Fruit fly (Drosophila melanogaster) S2 (cell line): ENCODE results near the gene CG6770.
A peak's percentile ranks its signal among the peaks of the same experiment; 100 is the strongest.

Experiments
- CG8478 ChIP-seq: fragments of >200 bp; optimal IDR thresholded peaks from 2 replicates; lab custom pipeline; 2018
- CTCF ChIP-seq, 2 experiments: fragments of >200 bp; optimal IDR thresholded peaks; 2 replicates each; lab custom pipeline; 2018

DNA sequence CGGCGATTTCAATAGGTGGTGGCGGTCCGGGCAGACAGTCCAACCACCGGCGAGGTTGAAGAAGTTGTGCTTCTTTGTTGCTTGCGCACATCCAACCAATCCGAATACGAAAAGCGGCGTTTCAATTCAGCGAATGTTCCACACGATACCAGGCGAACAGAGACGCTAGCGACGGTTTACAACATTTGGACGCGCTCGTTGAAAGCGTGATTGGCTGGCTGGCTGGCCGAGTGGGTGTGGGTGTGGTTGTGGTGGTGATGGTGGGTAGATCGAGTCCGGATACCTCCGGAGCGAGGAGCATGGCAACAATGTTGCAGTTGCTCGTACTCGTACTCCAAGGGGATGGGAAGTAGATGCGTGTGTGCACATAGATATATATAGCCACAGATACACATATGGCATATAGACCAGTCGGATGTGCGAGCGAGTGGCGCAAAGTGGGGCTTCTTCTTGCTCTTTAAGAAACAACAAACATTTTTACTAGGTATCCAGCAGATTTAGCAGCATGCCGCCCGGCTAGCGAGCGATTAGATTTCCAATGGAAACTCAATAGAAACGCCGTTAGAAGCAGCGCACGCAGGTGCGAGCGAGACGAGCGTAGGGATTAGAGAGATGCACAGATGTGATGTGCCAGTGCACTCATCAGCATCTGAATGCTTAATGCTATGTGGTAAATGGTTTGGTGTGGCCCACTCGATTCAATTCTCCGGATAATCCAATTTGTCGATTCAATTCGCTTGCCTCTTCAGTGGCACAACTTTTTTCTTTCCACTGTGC, 35.6 kb downstream of the CG6770 start:
- TF ChIP-seq CG8478 (lab: Kevin White, UChicago) (no peak), CTCF (optimal IDR thresholded peaks at IDR 0.05; lab: Kevin White, UChicago) (peak; percentile 12 to 31)
